Fruit fly (Drosophila melanogaster) whole organism, wandering third instar larva: ENCODE results near the gene CG11560.

Experiments
- Abd-B ChIP-seq: fragments of >200 bp; optimal IDR thresholded peaks from 2 replicates; lab custom pipeline; 2017; ENCODE audit warnings: missing biosample characterization, missing genetic modification characterization
- CG32264 ChIP-seq: fragments of 200-800 bp; sonication (Bioruptor generic); optimal IDR thresholded peaks from 2 replicates; lab custom pipeline; 2016; ENCODE audit warnings: missing biosample characterization, missing genetic modification characterization
- CG9705 ChIP-seq: fragments of 200-800 bp; sonication (Bioruptor generic); optimal IDR thresholded peaks from 2 replicates; lab custom pipeline; 2018; ENCODE audit warnings: missing biosample characterization, mild to moderate bottlenecking, missing genetic modification characterization
- CrebA ChIP-seq: fragments of 200-800 bp; sonication (Bioruptor generic); optimal IDR thresholded peaks from 2 replicates; lab custom pipeline; 2016; ENCODE audit warnings: missing biosample characterization, mild to moderate bottlenecking, missing genetic modification characterization, borderline replicate concordance
- Dfd ChIP-seq: fragments of >200 bp; optimal IDR thresholded peaks from 2 replicates; lab custom pipeline; 2017; ENCODE audit warnings: missing biosample characterization, missing genetic modification characterization
- Dif ChIP-seq: fragments of 200-275, 200-300 bp; sonication (Bioruptor generic); optimal IDR thresholded peaks from 2 replicates; lab custom pipeline; 2018; ENCODE audit warnings: missing biosample characterization, missing genetic modification characterization; ENCODE audit not compliant: partially characterized antibody
- GATAd ChIP-seq: sonication (Bioruptor generic); optimal IDR thresholded peaks from 2 replicates; lab custom pipeline; 2016; ENCODE audit warnings: missing biosample characterization, missing genetic modification characterization
- HLH106 ChIP-seq: fragments of 200-800 bp; optimal IDR thresholded peaks from 3 replicates; lab custom pipeline; 2019; ENCODE audit warnings: missing biosample characterization, mild to moderate bottlenecking, missing genetic modification characterization, moderate library complexity
- Hnf4 ChIP-seq: fragments of 200-800 bp; sonication (Bioruptor generic); optimal IDR thresholded peaks from 2 replicates; lab custom pipeline; 2016; ENCODE audit warnings: missing biosample characterization, mild to moderate bottlenecking, missing genetic modification characterization
- Hr78 ChIP-seq: fragments of >200 bp; optimal IDR thresholded peaks from 2 replicates; lab custom pipeline; 2017; ENCODE audit warnings: missing biosample characterization, missing genetic modification characterization
- Hr83 ChIP-seq: fragments of 200-300 bp; sonication (Bioruptor generic); optimal IDR thresholded peaks from 2 replicates; lab custom pipeline; 2016; ENCODE audit warnings: missing biosample characterization, mild to moderate bottlenecking, missing genetic modification characterization, moderate library complexity; ENCODE audit not compliant: poor library complexity, severe bottlenecking
- Jra ChIP-seq: sonication (Bioruptor generic); optimal IDR thresholded peaks from 2 replicates; lab custom pipeline; 2016; ENCODE audit warnings: missing biosample characterization, missing genetic modification characterization
- Mio ChIP-seq: sonication (Bioruptor generic); optimal IDR thresholded peaks from 2 replicates; lab custom pipeline; 2016; ENCODE audit warnings: missing biosample characterization, missing genetic modification characterization
- OdsH ChIP-seq: fragments of 200-800 bp; sonication (Bioruptor generic); optimal IDR thresholded peaks from 2 replicates; lab custom pipeline; 2016; ENCODE audit warnings: missing biosample characterization, mild to moderate bottlenecking, missing genetic modification characterization
- Rel ChIP-seq, 2 experiments: fragments of 200-800 bp; sonication (Bioruptor generic) in 1 of 2; optimal IDR thresholded peaks; 2 replicates in 1 of 2; 3 replicates in 1 of 2; lab custom pipeline; 2016 to 2019; ENCODE audit warnings: mild to moderate bottlenecking in 2 of 2, missing biosample characterization in 2 of 2, missing genetic modification characterization in 2 of 2, moderate library complexity in 1 of 2
- Sp1 ChIP-seq: fragments of 200-800 bp; sonication (Bioruptor generic); optimal IDR thresholded peaks from 3 replicates; lab custom pipeline; 2019; ENCODE audit warnings: missing biosample characterization, mild to moderate bottlenecking, missing genetic modification characterization, moderate library complexity
- Vsx2 ChIP-seq: fragments of 200-300, 225-300 bp; sonication (Bioruptor generic); optimal IDR thresholded peaks from 2 replicates; lab custom pipeline; 2018; ENCODE audit warnings: missing biosample characterization, missing genetic modification characterization; ENCODE audit not compliant: partially characterized antibody
- br ChIP-seq: fragments of 200-800 bp; sonication (Bioruptor generic); optimal IDR thresholded peaks from 2 replicates; lab custom pipeline; 2016; ENCODE audit warnings: missing biosample characterization, missing genetic modification characterization
- brk ChIP-seq: fragments of 200-800 bp; sonication (Bioruptor generic); optimal IDR thresholded peaks from 2 replicates; lab custom pipeline; 2016; ENCODE audit warnings: missing biosample characterization, mild to moderate bottlenecking, missing genetic modification characterization
- dl ChIP-seq, 2 experiments: fragments of 175-275, 200-275 bp in 1 of 2; fragments of 200-275 bp in 1 of 2; sonication (Bioruptor generic); optimal IDR thresholded peaks; lab custom pipeline; 2018; ENCODE audit warnings: mild to moderate bottlenecking in 2 of 2, missing biosample characterization in 2 of 2, missing genetic modification characterization in 2 of 2, moderate library complexity in 2 of 2; ENCODE audit not compliant: partially characterized antibody in 2 of 2, insufficient read depth in 1 of 2
- dmrt93B ChIP-seq: fragments of 200-800 bp; sonication (Bioruptor generic); optimal IDR thresholded peaks from 2 replicates; lab custom pipeline; 2018; ENCODE audit warnings: missing biosample characterization, mild to moderate bottlenecking, missing genetic modification characterization
- dsf ChIP-seq: sonication (Bioruptor generic); optimal IDR thresholded peaks from 2 replicates; lab custom pipeline; 2016; ENCODE audit warnings: missing biosample characterization, missing genetic modification characterization, borderline replicate concordance
- ey ChIP-seq: fragments of 200-800 bp; sonication (Bioruptor generic); optimal IDR thresholded peaks from 2 replicates; lab custom pipeline; 2016; ENCODE audit warnings: missing biosample characterization, missing genetic modification characterization
- foxo ChIP-seq, 2 experiments: fragments of 200-800 bp; sonication (Bioruptor generic); optimal IDR thresholded peaks; 2 replicates in 1 of 2; 3 replicates in 1 of 2; lab custom pipeline; 2016 to 2017; ENCODE audit warnings: missing biosample characterization in 2 of 2, missing genetic modification characterization in 2 of 2
- fru ChIP-seq: fragments of 200-800 bp; sonication (Bioruptor generic); optimal IDR thresholded peaks from 3 replicates; lab custom pipeline; 2016; ENCODE audit warnings: missing biosample characterization, mild to moderate bottlenecking, missing genetic modification characterization
- h ChIP-seq: fragments of 200-800 bp; sonication (Bioruptor generic); optimal IDR thresholded peaks from 3 replicates; lab custom pipeline; 2016; ENCODE audit warnings: missing biosample characterization, mild to moderate bottlenecking, missing genetic modification characterization
- jim ChIP-seq: fragments of 175-275, 200-325 bp; sonication (Bioruptor generic); optimal IDR thresholded peaks from 2 replicates; lab custom pipeline; 2016; ENCODE audit warnings: missing biosample characterization, mild to moderate bottlenecking, missing genetic modification characterization
- lola ChIP-seq: fragments of >200 bp; optimal IDR thresholded peaks from 2 replicates; lab custom pipeline; 2017; ENCODE audit warnings: missing biosample characterization, missing genetic modification characterization
- pan ChIP-seq: fragments of >200 bp; optimal IDR thresholded peaks from 2 replicates; lab custom pipeline; 2017
- psq ChIP-seq: fragments of 200-800 bp; sonication (Bioruptor generic); optimal IDR thresholded peaks from 3 replicates; lab custom pipeline; 2017; ENCODE audit warnings: missing biosample characterization, mild to moderate bottlenecking, missing genetic modification characterization, moderate library complexity
- rgr ChIP-seq: fragments of 200-800 bp; sonication (Bioruptor generic); optimal IDR thresholded peaks from 3 replicates; lab custom pipeline; 2016; ENCODE audit warnings: missing biosample characterization, mild to moderate bottlenecking, missing genetic modification characterization
- sage ChIP-seq: fragments of 200-800 bp; sonication (Bioruptor generic); optimal IDR thresholded peaks from 2 replicates; lab custom pipeline; 2016; ENCODE audit warnings: missing biosample characterization, mild to moderate bottlenecking, missing genetic modification characterization
- sv ChIP-seq: fragments of 200-800 bp; sonication (Bioruptor generic); optimal IDR thresholded peaks from 3 replicates; lab custom pipeline; 2016; ENCODE audit warnings: missing biosample characterization, missing genetic modification characterization
- tai ChIP-seq: sonication (Bioruptor generic); optimal IDR thresholded peaks from 2 replicates; lab custom pipeline; 2016; ENCODE audit warnings: missing biosample characterization, missing genetic modification characterization
- usp ChIP-seq: fragments of >200 bp; optimal IDR thresholded peaks from 2 replicates; lab custom pipeline; 2017; ENCODE audit warnings: missing biosample characterization, missing genetic modification characterization
- woc ChIP-seq: sonication (Bioruptor generic); optimal IDR thresholded peaks from 2 replicates; lab custom pipeline; 2016; ENCODE audit warnings: missing biosample characterization, mild to moderate bottlenecking, missing genetic modification characterization

The CG11560 gene

DNA sequence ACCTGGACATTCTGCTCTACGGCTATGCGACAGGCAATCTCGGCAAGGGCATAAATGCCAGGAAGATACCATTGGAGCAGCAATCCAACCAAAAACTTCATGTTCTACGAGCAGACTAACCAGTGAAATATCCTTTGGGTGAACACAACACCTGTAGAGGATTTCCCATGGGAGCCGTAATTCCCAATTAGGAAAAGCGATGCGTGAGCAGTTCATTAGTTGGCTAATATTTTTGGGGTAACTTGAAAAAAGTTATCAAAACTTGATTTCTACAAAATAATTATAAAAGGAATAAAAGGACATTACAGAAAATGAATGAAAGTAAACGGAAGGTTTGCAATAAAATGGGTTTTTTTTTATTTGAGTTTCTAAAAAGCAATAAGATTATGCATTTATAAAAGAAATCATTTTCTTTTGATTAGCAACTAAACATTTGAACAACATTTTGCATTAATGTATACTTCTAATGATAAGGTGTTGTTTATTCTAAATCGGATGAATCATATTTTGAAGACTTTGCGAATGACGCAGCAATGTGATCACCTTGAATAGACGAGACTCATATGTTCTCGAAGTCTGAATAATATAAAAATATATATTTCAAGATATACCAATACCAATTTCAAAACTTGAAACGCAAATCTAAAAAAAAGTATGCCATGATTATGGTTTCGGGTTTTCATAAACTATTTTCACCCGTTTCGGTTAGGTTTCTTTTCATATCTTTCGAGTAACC lies 7.6 kb downstream of the CG11560 start, which contains the start of the genes Ir68b and CG34241:
Gene Ir68b, minus strand, starts transcription at position 101 of the 736 bp plus-strand sequence.
Gene CG34241, plus strand, starts transcription at position 686 of the 736 bp plus-strand sequence.
- TF ChIP-seq foxo (GFP tag; optimal IDR thresholded peaks at IDR 0.05; lab: Kevin White, UChicago), result no peak
- no peak for TF ChIP-seq usp
- TF ChIP-seq dsf (GFP tag; lab: Kevin White, UChicago), result no peak
- TF ChIP-seq Dfd, result no peak
- no peak for TF ChIP-seq sv (GFP tag; lab: Kevin White, UChicago)
- TF ChIP-seq jim (GFP tag; lab: Kevin White, UChicago), result no peak
- TF ChIP-seq tai, result no peak
- no peak for TF ChIP-seq dmrt93B (GFP tag; lab: Kevin White, UChicago)
- TF ChIP-seq CG32264 (GFP tag; lab: Kevin White, UChicago), result no peak
- TF ChIP-seq GATAd (GFP tag; lab: Kevin White, UChicago), result no peak
- no peak for TF ChIP-seq sage (GFP tag; lab: Kevin White, UChicago)

DNA sequence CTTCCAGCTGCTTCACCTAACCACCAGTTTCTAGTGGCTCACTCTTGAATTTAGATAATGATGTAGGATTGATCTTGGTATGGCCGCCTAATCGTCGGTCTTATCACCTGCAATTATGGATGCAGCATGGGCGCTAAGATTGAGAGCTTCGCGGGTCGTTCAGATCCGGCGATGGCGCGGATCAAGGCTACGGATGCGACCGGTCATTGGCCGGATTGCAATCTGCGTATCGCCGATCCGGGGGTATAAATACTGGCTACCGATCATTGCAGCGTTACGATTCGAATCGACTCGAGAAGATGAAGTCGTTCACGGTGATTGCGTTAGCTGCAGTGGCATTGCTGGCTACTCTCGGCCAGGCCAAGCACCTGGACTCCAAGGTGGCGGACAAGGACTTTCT lies 9.3 kb downstream of the CG11560 start, which contains the start of gene Lsp2:
Gene Lsp2, plus strand, starts transcription at position 283 of the 400 bp plus-strand sequence.
- TF ChIP-seq CG9705 (no peak), Hnf4 (GFP tag; lab: Kevin White, UChicago) (peak; percentile 0), OdsH (GFP tag; lab: Kevin White, UChicago) (no peak)

DNA sequence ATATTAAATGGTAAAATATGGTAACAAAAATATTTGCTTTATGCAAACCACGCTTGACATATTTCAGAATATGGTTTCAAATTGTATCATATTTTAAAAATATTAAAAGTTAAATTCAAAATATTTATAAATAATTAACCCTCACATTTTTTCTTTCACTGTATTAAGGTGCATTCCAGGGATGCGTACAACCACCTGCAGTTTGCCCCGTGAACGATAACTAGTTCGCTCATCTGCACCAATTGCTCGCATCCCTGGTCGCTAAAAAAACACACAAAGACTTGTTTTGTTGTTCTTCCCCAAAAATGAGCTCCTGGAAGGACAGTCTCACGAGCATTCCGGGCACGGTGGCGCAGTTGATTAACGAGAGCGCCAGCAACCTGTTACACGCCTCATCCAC lies 12.1 kb downstream of the CG11560 start, which contains the start of gene DEF8:
Gene DEF8, plus strand, starts transcription at position 229 of the 400 bp plus-strand sequence.
- no peak for TF ChIP-seq Mio (GFP tag; lab: Kevin White, UChicago)
- TF ChIP-seq CG9705, result peak; percentile 52
- no peak for TF ChIP-seq pan (lab: Kevin White, UChicago)
- no peak for TF ChIP-seq tai
- TF ChIP-seq HLH106 (tag; lab: Kevin White, UChicago), result peak; percentile 84
- peak; percentile 85 for TF ChIP-seq Sp1
- no peak for TF ChIP-seq Vsx2 (GFP tag; lab: Kevin White, UChicago)
- peak; percentile 78 for TF ChIP-seq rgr
- no peak for TF ChIP-seq lola (GFP tag; lab: Kevin White, UChicago)
- TF ChIP-seq fru (GFP tag; lab: Kevin White, UChicago), result peak; percentile 65
- peak; percentile 24 for TF ChIP-seq brk (GFP tag; lab: Kevin White, UChicago)
- peak; percentile 78 for TF ChIP-seq OdsH (GFP tag; lab: Kevin White, UChicago)
- no peak for TF ChIP-seq dl (GFP tag; optimal IDR thresholded peaks at IDR 0.05; lab: Kevin White, UChicago; ENCODE audit: insufficient read depth in 1 of 2, partially characterized antibody in 2 of 2)
- TF ChIP-seq dmrt93B (GFP tag; lab: Kevin White, UChicago), result peak; percentile 23
- TF ChIP-seq ey (GFP tag; lab: Kevin White, UChicago), result peak; percentile 38
- peak; percentile 58 for TF ChIP-seq h
- no peak for TF ChIP-seq Abd-B
- TF ChIP-seq dsf (GFP tag; lab: Kevin White, UChicago), result no peak
- peak; percentile 71 for TF ChIP-seq woc (GFP tag; lab: Kevin White, UChicago)
- no peak for TF ChIP-seq Rel (GFP tag; optimal IDR thresholded peaks at IDR 0.05; lab: Kevin White, UChicago)
- peak; percentile 99 for TF ChIP-seq Rel (tag; optimal IDR thresholded peaks at IDR 0.05; lab: Kevin White, UChicago)
- no peak for TF ChIP-seq Jra (GFP tag; lab: Kevin White, UChicago)
- peak; percentile 30 for TF ChIP-seq Hnf4 (GFP tag; lab: Kevin White, UChicago)
- peak; percentile 37 for TF ChIP-seq br (GFP tag; lab: Kevin White, UChicago)
- TF ChIP-seq Dif, result no peak
- peak; percentile 78 for TF ChIP-seq Hr83
- peak in 1 of 2 experiments; percentile 76 for TF ChIP-seq foxo (GFP tag; optimal IDR thresholded peaks at IDR 0.05; lab: Kevin White, UChicago)
- TF ChIP-seq Hr78 (GFP tag; lab: Kevin White, UChicago), result no peak
- TF ChIP-seq CrebA (GFP tag; lab: Kevin White, UChicago), result no peak
- TF ChIP-seq sv (GFP tag; lab: Kevin White, UChicago), result peak; percentile 30
- TF ChIP-seq psq (GFP tag; lab: Kevin White, UChicago), result peak; percentile 72
